Fruit fly (Drosophila melanogaster) whole organism, embryonic: Measurements from ENCODE around the gene CG32161.

ENCODE experiments used
- Blimp-1 ChIP-seq: fragments of 200-800 bp; sonication (Bioruptor generic); optimal IDR thresholded peaks from 3 replicates; lab custom pipeline; 2018; ENCODE audit warnings: missing biosample characterization, missing genetic modification characterization, mild to moderate bottlenecking, moderate library complexity, missing genetic modification reagents
- CG10321 ChIP-seq: fragments of 200-800 bp; sonication (Bioruptor generic); IDR thresholded peaks from 2 replicates; pipeline ENCODE4 v1.3.6; 2022; ENCODE audit warnings: missing biosample characterization, missing genetic modification characterization
- CG11504 ChIP-seq: fragments of 200-800 bp; sonication (Bioruptor generic); optimal IDR thresholded peaks from 3 replicates; lab custom pipeline; 2019; ENCODE audit warnings: missing biosample characterization, mild to moderate bottlenecking, missing genetic modification characterization, moderate library complexity
- CG12299 ChIP-seq: fragments of 200-800 bp; sonication (Bioruptor generic); optimal IDR thresholded peaks from 2 replicates; lab custom pipeline; 2018; ENCODE audit warnings: missing biosample characterization, mild to moderate bottlenecking, missing genetic modification characterization
- CG1233 ChIP-seq: fragments of 200-800 bp; sonication (Bioruptor generic); optimal IDR thresholded peaks from 4 replicates; lab custom pipeline; 2018; ENCODE audit warnings: missing biosample characterization, mild to moderate bottlenecking, missing genetic modification characterization
- CG12769 ChIP-seq: fragments of 200-800 bp; sonication (Bioruptor generic); optimal IDR thresholded peaks from 2 replicates; lab custom pipeline; 2019; ENCODE audit warnings: missing biosample characterization, mild to moderate bottlenecking, missing genetic modification characterization, moderate library complexity
- CG13624 ChIP-seq: fragments of 200-800 bp; sonication (Bioruptor generic); optimal IDR thresholded peaks from 2 replicates; lab custom pipeline; 2016; ENCODE audit warnings: missing biosample characterization, missing genetic modification characterization
- CG14965 ChIP-seq: fragments of 200-800 bp; sonication (Bioruptor generic); optimal IDR thresholded peaks from 2 replicates; lab custom pipeline; 2016; ENCODE audit warnings: missing biosample characterization, missing genetic modification characterization, borderline replicate concordance
- CG17612 ChIP-seq: fragments of 200-800 bp; sonication (Bioruptor generic); IDR thresholded peaks from 2 replicates; pipeline ENCODE4 v1.3.6; 2022; ENCODE audit warnings: missing biosample characterization, missing genetic modification characterization
- CG17912 ChIP-seq: fragments of 200-800 bp; sonication (Bioruptor generic); optimal IDR thresholded peaks from 2 replicates; lab custom pipeline; 2018; ENCODE audit warnings: missing biosample characterization, mild to moderate bottlenecking, missing genetic modification characterization
- CG18764 ChIP-seq: fragments of 200-800 bp; sonication (Bioruptor generic); optimal IDR thresholded peaks from 3 replicates; lab custom pipeline; 2016; ENCODE audit warnings: missing biosample characterization, missing genetic modification characterization
- CG2889 ChIP-seq: fragments of 200-800 bp; sonication (Bioruptor generic); IDR thresholded peaks from 3 replicates; pipeline ENCODE4 v1.3.6; 2022; ENCODE audit warnings: missing biosample characterization, missing genetic modification characterization
- CG32767 ChIP-seq: fragments of 200-800 bp; sonication (Bioruptor generic); IDR thresholded peaks from 2 replicates; pipeline ENCODE4 v1.3.6; 2022; ENCODE audit warnings: missing biosample characterization, missing genetic modification characterization
- CG34422 ChIP-seq: fragments of 200-800 bp; sonication (Bioruptor generic); IDR thresholded peaks from 3 replicates; pipeline ENCODE4 v1.3.6; 2022; ENCODE audit warnings: missing biosample characterization, missing genetic modification characterization
- CG3995 ChIP-seq: fragments of 200-800 bp; sonication (Bioruptor generic); optimal IDR thresholded peaks from 3 replicates; lab custom pipeline; 2016; ENCODE audit warnings: missing biosample characterization, missing genetic modification characterization
- CG8388 ChIP-seq: fragments of 200-800 bp; sonication (Bioruptor generic); optimal IDR thresholded peaks from 2 replicates; lab custom pipeline; 2019; ENCODE audit warnings: missing biosample characterization, mild to moderate bottlenecking, missing genetic modification characterization, moderate library complexity
- CHES-1-like ChIP-seq: fragments of 200-800 bp; sonication (Bioruptor generic); optimal IDR thresholded peaks from 2 replicates; lab custom pipeline; 2016; ENCODE audit warnings: missing biosample characterization, missing genetic modification characterization
- Camta ChIP-seq: fragments of 200-800 bp; sonication (Bioruptor generic); optimal IDR thresholded peaks from 2 replicates; lab custom pipeline; 2016; ENCODE audit warnings: missing biosample characterization, missing genetic modification characterization
- Chrac-16 ChIP-seq: fragments of 200-800 bp; sonication (Bioruptor generic); optimal IDR thresholded peaks from 3 replicates; lab custom pipeline; 2016; ENCODE audit warnings: missing biosample characterization, missing genetic modification characterization
- D19B ChIP-seq: fragments of 200-800 bp; sonication (Bioruptor generic); optimal IDR thresholded peaks from 2 replicates; lab custom pipeline; 2017; ENCODE audit warnings: missing biosample characterization, mild to moderate bottlenecking, missing genetic modification characterization
- Dek ChIP-seq: fragments of 200-800 bp; sonication (Bioruptor generic); optimal IDR thresholded peaks from 3 replicates; lab custom pipeline; 2019; ENCODE audit warnings: missing biosample characterization, mild to moderate bottlenecking, missing genetic modification characterization, moderate library complexity
- Fer3 ChIP-seq: fragments of 200-800 bp; sonication (Bioruptor generic); optimal IDR thresholded peaks from 2 replicates; lab custom pipeline; 2018; ENCODE audit warnings: missing biosample characterization, mild to moderate bottlenecking, missing genetic modification characterization, moderate library complexity
- H15 ChIP-seq: fragments of 200-800 bp; sonication (Bioruptor generic); IDR thresholded peaks from 3 replicates; pipeline ENCODE4 v1.3.6; 2022; ENCODE audit warnings: missing biosample characterization, missing genetic modification characterization
- HHEX ChIP-seq: fragments of 200-800 bp; sonication (Bioruptor generic); optimal IDR thresholded peaks from 3 replicates; lab custom pipeline; 2017; ENCODE audit warnings: missing biosample characterization, mild to moderate bottlenecking, missing genetic modification characterization, missing genetic modification reagents
- HLH3B ChIP-seq: fragments of 200-800 bp; sonication (Bioruptor generic); IDR thresholded peaks from 2 replicates; pipeline ENCODE4 v1.3.6; 2022; ENCODE audit warnings: missing biosample characterization, missing genetic modification characterization
- Hmr ChIP-seq: fragments of 200-800 bp; sonication (Bioruptor generic); optimal IDR thresholded peaks from 3 replicates; lab custom pipeline; 2017; ENCODE audit warnings: mild to moderate bottlenecking, missing biosample characterization, missing genetic modification reagents, missing genetic modification characterization
- MESR4 ChIP-seq: fragments of 200-800 bp; sonication (Bioruptor generic); optimal IDR thresholded peaks from 2 replicates; lab custom pipeline; 2018; ENCODE audit warnings: missing biosample characterization, mild to moderate bottlenecking, missing genetic modification characterization, moderate library complexity
- NC2β ChIP-seq: fragments of 200-800 bp; sonication (Bioruptor generic); optimal IDR thresholded peaks from 2 replicates; lab custom pipeline; 2016; ENCODE audit warnings: missing biosample characterization, missing genetic modification characterization
- Nf-YA ChIP-seq: fragments of 200-800 bp; sonication (Bioruptor generic); IDR thresholded peaks from 2 replicates; pipeline ENCODE4 v1.3.6; 2022; ENCODE audit warnings: missing biosample characterization, missing genetic modification characterization
- Oaz ChIP-seq: fragments of 200-800 bp; sonication (Bioruptor generic); IDR thresholded peaks from 2 replicates; pipeline ENCODE4 v1.3.6; 2022; ENCODE audit warnings: missing biosample characterization, missing genetic modification characterization
- Ptx1 ChIP-seq: fragments of 200-800 bp; sonication (Bioruptor generic); IDR thresholded peaks from 2 replicates; pipeline ENCODE4 v1.3.6; 2022; ENCODE audit warnings: missing biosample characterization, missing genetic modification characterization
- abd-A ChIP-seq: fragments of 200-800 bp; sonication (Bioruptor generic); optimal IDR thresholded peaks from 3 replicates; lab custom pipeline; 2019; ENCODE audit warnings: missing biosample characterization, mild to moderate bottlenecking, missing genetic modification characterization, moderate library complexity
- al ChIP-seq: fragments of 200-800 bp; sonication (Bioruptor generic); IDR thresholded peaks from 2 replicates; pipeline ENCODE4 v1.3.6; 2022; ENCODE audit warnings: missing biosample characterization, missing genetic modification characterization
- az2 ChIP-seq: fragments of 200-800 bp; sonication (Bioruptor generic); optimal IDR thresholded peaks from 3 replicates; lab custom pipeline; 2016; ENCODE audit warnings: missing biosample characterization, missing genetic modification characterization
- bcd ChIP-seq: fragments of 200-800 bp; sonication (Bioruptor generic); optimal IDR thresholded peaks from 2 replicates; lab custom pipeline; 2017; ENCODE audit warnings: missing biosample characterization, mild to moderate bottlenecking, missing genetic modification characterization
- crc ChIP-seq: fragments of 200-800 bp; sonication (Bioruptor generic); optimal IDR thresholded peaks from 2 replicates; lab custom pipeline; 2016; ENCODE audit warnings: missing biosample characterization, missing genetic modification characterization
- emc ChIP-seq: fragments of 200-800 bp; sonication (Bioruptor generic); optimal IDR thresholded peaks from 2 replicates; lab custom pipeline; 2016; ENCODE audit warnings: missing biosample characterization, missing genetic modification characterization
- gcm2 ChIP-seq: fragments of 200-800 bp; sonication (Bioruptor generic); optimal IDR thresholded peaks from 2 replicates; lab custom pipeline; 2016; ENCODE audit warnings: missing biosample characterization, missing genetic modification characterization
- gem ChIP-seq: fragments of 200-800 bp; sonication (Bioruptor generic); optimal IDR thresholded peaks from 2 replicates; lab custom pipeline; 2019; ENCODE audit warnings: missing biosample characterization, mild to moderate bottlenecking, missing genetic modification characterization, moderate library complexity
- gt ChIP-seq: fragments of 200-800 bp; sonication (Bioruptor generic); IDR thresholded peaks from 2 replicates; pipeline ENCODE4 v1.3.6; 2022; ENCODE audit warnings: missing biosample characterization, missing genetic modification characterization
- inv ChIP-seq: fragments of 200-800 bp; sonication (Bioruptor generic); IDR thresholded peaks from 2 replicates; pipeline ENCODE4 v1.3.6; 2022; ENCODE audit warnings: missing biosample characterization, missing genetic modification characterization; ENCODE audit not compliant: partially characterized antibody
- jigr1 ChIP-seq: fragments of 200-800 bp; sonication (Bioruptor generic); IDR thresholded peaks from 3 replicates; pipeline ENCODE4 v1.3.6; 2022; ENCODE audit warnings: missing biosample characterization, missing genetic modification characterization
- lab ChIP-seq: fragments of 200-800 bp; sonication (Bioruptor generic); optimal IDR thresholded peaks from 3 replicates; lab custom pipeline; 2017; ENCODE audit warnings: missing biosample characterization, missing genetic modification characterization, mild to moderate bottlenecking, moderate library complexity, missing genetic modification reagents
- mam ChIP-seq: fragments of 200-800 bp; sonication (Bioruptor generic); optimal IDR thresholded peaks from 3 replicates; lab custom pipeline; 2016; ENCODE audit warnings: missing biosample characterization, missing genetic modification characterization
- nau ChIP-seq: fragments of 200-800 bp; sonication (Bioruptor generic); optimal IDR thresholded peaks from 3 replicates; lab custom pipeline; 2017; ENCODE audit warnings: missing biosample characterization, mild to moderate bottlenecking, missing genetic modification characterization, missing genetic modification reagents
- p53 ChIP-seq: fragments of 200-800 bp; sonication (Bioruptor generic); optimal IDR thresholded peaks from 2 replicates; lab custom pipeline; 2016; ENCODE audit warnings: missing biosample characterization, missing genetic modification characterization
- pb ChIP-seq: fragments of 200-800 bp; sonication (Bioruptor generic); optimal IDR thresholded peaks from 3 replicates; lab custom pipeline; 2016; ENCODE audit warnings: missing biosample characterization, missing genetic modification characterization
- phol ChIP-seq: fragments of 200-800 bp; sonication (Bioruptor generic); optimal IDR thresholded peaks from 3 replicates; lab custom pipeline; 2018; ENCODE audit warnings: missing biosample characterization, mild to moderate bottlenecking, missing genetic modification characterization, moderate library complexity
- sug ChIP-seq: fragments of 200-800 bp; optimal IDR thresholded peaks from 2 replicates; lab custom pipeline; 2019; ENCODE audit warnings: missing biosample characterization, mild to moderate bottlenecking, missing genetic modification characterization, moderate library complexity
- twi ChIP-seq: fragments of 200-800 bp; optimal IDR thresholded peaks from 2 replicates; lab custom pipeline; 2019; ENCODE audit warnings: missing biosample characterization, mild to moderate bottlenecking, missing genetic modification characterization, moderate library complexity
- wdn ChIP-seq: fragments of 200-800 bp; sonication (Bioruptor generic); IDR thresholded peaks from 2 replicates; pipeline ENCODE4 v1.3.6; 2022; ENCODE audit warnings: missing biosample characterization, missing genetic modification characterization
- yki ChIP-seq: fragments of >200 bp; optimal IDR thresholded peaks from 3 replicates; lab custom pipeline; 2018

The CG32161 gene

dm6 chr3L:16808139-16808538 lies 37.9 kb upstream of the CG32161 start (continued):
- peak; percentile 1 for TF ChIP-seq Fer3 (tag; lab: Kevin White, UChicago)
- TF ChIP-seq CG12769 (tag; lab: Kevin White, UChicago): peak; percentile 38
- peak; percentile 78; the same call in 1 of the 3 replicates for TF ChIP-seq CG34422 (GFP tag; lab: Robert Waterston, UW)
- TF ChIP-seq Dek (tag; lab: Kevin White, UChicago): peak; percentile 52
- TF ChIP-seq CG13624 (GFP tag; lab: Kevin White, UChicago): peak; percentile 7
- TF ChIP-seq Blimp-1 (GFP tag; lab: Kevin White, UChicago): no peak
- TF ChIP-seq H15 (GFP tag; lab: Robert Waterston, UW): 0 out of 3 replicates have a peak, but pooled peaks have one; percentile 12
- TF ChIP-seq gcm2 (GFP tag; lab: Kevin White, UChicago): no peak
- TF ChIP-seq mam (GFP tag; lab: Kevin White, UChicago): peak; percentile 11
- no peak for TF ChIP-seq CG2889 (GFP tag; lab: Robert Waterston, UW)
- peak; percentile 33 for TF ChIP-seq CG3995
- peak; percentile 48 for TF ChIP-seq CG11504 (tag; lab: Kevin White, UChicago)
- TF ChIP-seq crc (GFP tag; lab: Kevin White, UChicago): no peak
- TF ChIP-seq NC2β (GFP tag; lab: Kevin White, UChicago): peak; percentile 27
- TF ChIP-seq MESR4 (GFP tag; lab: Kevin White, UChicago): peak; percentile 55
- TF ChIP-seq CG12299: no peak
- no peak for TF ChIP-seq CG8388 (GFP tag; lab: Kevin White, UChicago)
- TF ChIP-seq emc (GFP tag; lab: Kevin White, UChicago): no peak
- no peak for TF ChIP-seq Nf-YA
- TF ChIP-seq Camta (GFP tag; lab: Kevin White, UChicago): no peak
- peak; percentile 64; the same call in 1 of the 3 replicates for TF ChIP-seq jigr1 (GFP tag; lab: Robert Waterston, UW)
- no peak for TF ChIP-seq bcd (GFP tag; lab: Kevin White, UChicago)
- no peak for TF ChIP-seq gt (GFP tag; lab: Robert Waterston, UW)
- no peak for TF ChIP-seq Ptx1 (GFP tag; lab: Robert Waterston, UW)
- no peak for TF ChIP-seq wdn (GFP tag; lab: Robert Waterston, UW)
- peak; percentile 59 for TF ChIP-seq Hmr (GFP tag; lab: Kevin White, UChicago)
- peak; percentile 43 for TF ChIP-seq sug (tag; lab: Kevin White, UChicago)
- no peak for TF ChIP-seq pb (GFP tag; lab: Kevin White, UChicago)
- TF ChIP-seq gem (tag; lab: Kevin White, UChicago): peak; percentile 17
- no peak for TF ChIP-seq HHEX (GFP tag; lab: Kevin White, UChicago)
- TF ChIP-seq CG10321: no peak
- no peak for TF ChIP-seq D19B (GFP tag; lab: Kevin White, UChicago)
- TF ChIP-seq HLH3B (GFP tag; lab: Robert Waterston, UW): no peak
- TF ChIP-seq CG17612 (GFP tag; lab: Robert Waterston, UW): no peak
- no peak for TF ChIP-seq Chrac-16 (GFP tag; lab: Kevin White, UChicago)
- peak; percentile 26; the same call in 1 of the 2 replicates for TF ChIP-seq inv (GFP tag; lab: Robert Waterston, UW)
- TF ChIP-seq Oaz (GFP tag; lab: Robert Waterston, UW): no peak
- no peak for TF ChIP-seq p53 (GFP tag; lab: Kevin White, UChicago)
- TF ChIP-seq abd-A (tag; lab: Kevin White, UChicago): peak; percentile 59
- TF ChIP-seq phol (tag; lab: Kevin White, UChicago): peak; percentile 50
- no peak for TF ChIP-seq CG17912 (GFP tag; lab: Kevin White, UChicago)
- no peak for TF ChIP-seq CG14965 (GFP tag; lab: Kevin White, UChicago)
- TF ChIP-seq CG18764: no peak
- TF ChIP-seq twi (tag; lab: Kevin White, UChicago): peak; percentile 21
- no peak for TF ChIP-seq nau
- no peak for TF ChIP-seq CG32767 (GFP tag; lab: Robert Waterston, UW)
- TF ChIP-seq lab (GFP tag; lab: Kevin White, UChicago): no peak
- TF ChIP-seq CHES-1-like (GFP tag; lab: Kevin White, UChicago): peak; percentile 62
- TF ChIP-seq az2: no peak
- 0 out of 2 replicates have a peak, but pooled peaks have one; percentile 41 for TF ChIP-seq al (GFP tag; lab: Robert Waterston, UW)
- TF ChIP-seq CG1233 (GFP tag; lab: Kevin White, UChicago): no peak
- TF ChIP-seq yki (lab: Kevin White, UChicago): no peak
